Worm (Caenorhabditis elegans) whole organism, late embryonic: ENCODE results near the gene rbbp-5.

Experiments used
- F13H6.1 ChIP-seq: sonication (generic microtip); optimal IDR thresholded peaks from 2 replicates; lab custom pipeline; 2016; ENCODE audit warnings: missing genetic modification characterization, missing compliant biosample characterization
- ahr-1 ChIP-seq: sonication (generic microtip); optimal IDR thresholded peaks from 2 replicates; lab custom pipeline; 2016; ENCODE audit warnings: missing genetic modification characterization, missing compliant biosample characterization
- ama-1 ChIP-seq: fragments of 150-350 bp; optimal IDR thresholded peaks from 2 replicates; lab custom pipeline; 2014
- ceh-6 ChIP-seq: fragments of 200-800 bp; sonication (Bioruptor generic); optimal IDR thresholded peaks from 2 replicates; lab custom pipeline; 2018; ENCODE audit warnings: mild to moderate bottlenecking, missing genetic modification characterization, missing compliant biosample characterization
- elt-2 ChIP-seq: sonication (generic microtip); optimal IDR thresholded peaks from 2 replicates; lab custom pipeline; 2016; ENCODE audit warnings: missing genetic modification reagents, missing genetic modification characterization, missing compliant biosample characterization
- hlh-13 ChIP-seq: fragments of 200-800 bp; sonication (Bioruptor generic); optimal IDR thresholded peaks from 2 replicates; lab custom pipeline; 2018; ENCODE audit warnings: mild to moderate bottlenecking, missing genetic modification characterization, missing compliant biosample characterization
- lin-11 ChIP-seq: fragments of 200-800 bp; sonication (Bioruptor generic); optimal IDR thresholded peaks from 2 replicates; lab custom pipeline; 2018; ENCODE audit warnings: mild to moderate bottlenecking, missing genetic modification characterization, missing compliant biosample characterization
- pqm-1 ChIP-seq: sonication (generic microtip); optimal IDR thresholded peaks from 2 replicates; lab custom pipeline; 2016; ENCODE audit warnings: missing genetic modification characterization, missing compliant biosample characterization
- tbx-2 ChIP-seq: sonication (generic microtip); optimal IDR thresholded peaks from 2 replicates; lab custom pipeline; 2016; ENCODE audit warnings: missing genetic modification characterization, missing compliant biosample characterization
- tbx-7 ChIP-seq: sonication (generic microtip); optimal IDR thresholded peaks from 2 replicates; lab custom pipeline; 2016; ENCODE audit warnings: missing genotype, missing genetic modification characterization, missing compliant biosample characterization
- unc-3 ChIP-seq, 2 experiments: fragments of 200-800 bp in 1 of 2; sonication (Bioruptor generic) in 1 of 2; sonication (generic microtip) in 1 of 2; conservative IDR thresholded peaks in 1 of 2; optimal IDR thresholded peaks in 1 of 2; 2 replicates each; pipeline versions ENCODE4 v1.3.6 to Lab custom; 2016 to 2022; ENCODE audit warnings: missing compliant biosample characterization in 2 of 2, missing genetic modification characterization in 2 of 2, missing genetic modification reagents in 1 of 2
- unc-86 ChIP-seq: sonication (generic microtip); optimal IDR thresholded peaks from 2 replicates; lab custom pipeline; 2016; ENCODE audit warnings: missing genetic modification characterization, missing compliant biosample characterization
- ztf-16 ChIP-seq: sonication (generic microtip); optimal IDR thresholded peaks from 2 replicates; lab custom pipeline; 2017; ENCODE audit warnings: missing genetic modification characterization, missing compliant biosample characterization

DNA sequence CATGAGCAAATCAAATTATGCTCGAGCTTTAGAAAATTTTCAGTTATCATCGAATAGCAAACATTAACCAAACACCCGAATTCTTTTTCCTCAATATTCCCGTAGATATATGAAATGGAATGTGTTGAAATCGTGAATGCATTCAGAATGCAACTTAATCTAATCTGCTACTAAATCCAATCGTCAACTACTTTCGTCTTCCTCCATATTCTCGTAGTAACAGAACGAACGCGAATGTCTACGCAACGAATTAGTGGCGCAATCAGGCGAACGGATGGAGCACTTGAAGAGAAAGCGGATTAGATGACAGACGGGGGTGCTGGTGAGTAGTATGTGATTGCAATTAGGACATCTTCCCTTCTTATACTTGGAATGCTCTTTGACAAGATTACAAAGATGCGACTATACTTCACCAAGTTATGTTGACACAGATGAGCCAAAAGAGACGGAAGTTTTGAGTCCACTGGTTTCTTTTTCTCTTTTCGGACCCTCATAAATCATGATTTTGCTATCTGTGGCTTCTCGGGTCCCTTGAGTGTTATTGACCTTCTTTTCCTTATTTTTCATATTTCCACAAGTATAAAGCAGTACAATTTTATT lies 16.3 kb downstream of the rbbp-5 start:
- no peak for TF ChIP-seq unc-3 (GFP tag; conservative IDR thresholded peaks at IDR 0.05; lab: Robert Waterston, UW)
- TF ChIP-seq unc-3 (tag; optimal IDR thresholded peaks at IDR 0.05; lab: Kevin White, UChicago), result no peak
- TF ChIP-seq lin-11 (tag; lab: Kevin White, UChicago), result no peak
- no peak for TF ChIP-seq ahr-1 (tag; lab: Kevin White, UChicago)
- TF ChIP-seq tbx-7 (tag; lab: Kevin White, UChicago), result no peak
- no peak for TF ChIP-seq F13H6.1 (tag; lab: Kevin White, UChicago)
- no peak for TF ChIP-seq unc-86 (tag; lab: Kevin White, UChicago)
- no peak for TF ChIP-seq ztf-16 (tag; lab: Kevin White, UChicago)
- no peak for TF ChIP-seq pqm-1 (tag; lab: Kevin White, UChicago)
- TF ChIP-seq ama-1, result no peak
- TF ChIP-seq hlh-13, result no peak
- no peak for TF ChIP-seq elt-2 (tag; lab: Kevin White, UChicago)
- no peak for TF ChIP-seq ceh-6 (GFP tag; lab: Kevin White, UChicago)
- TF ChIP-seq tbx-2 (tag; lab: Kevin White, UChicago), result no peak
